Fruit fly (Drosophila melanogaster) Kc167 (cell line): ENCODE data around the gene Rlip.

Source experiments
- Myc ChIP-seq: fragments of >200 bp; optimal IDR thresholded peaks from 2 replicates; lab custom pipeline; 2017; ENCODE audit warnings: missing external identifiers
- h ChIP-seq: fragments of >200 bp; optimal IDR thresholded peaks from 3 replicates; lab custom pipeline; 2018; ENCODE audit warnings: missing external identifiers
- insv ChIP-seq: fragments of >200 bp; optimal IDR thresholded peaks from 3 replicates; lab custom pipeline; 2018; ENCODE audit warnings: missing external identifiers

dm6 chr3R:21059486-21060356 lies 42.2 kb downstream of the Rlip start:
- TF ChIP-seq h = no peak
- TF ChIP-seq Myc (lab: Kevin White, UChicago) = no peak
- no peak for TF ChIP-seq insv (lab: Kevin White, UChicago)
